Worm (Caenorhabditis elegans): ENCODE results near the gene eak-3.

The eak-3 gene

DNA sequence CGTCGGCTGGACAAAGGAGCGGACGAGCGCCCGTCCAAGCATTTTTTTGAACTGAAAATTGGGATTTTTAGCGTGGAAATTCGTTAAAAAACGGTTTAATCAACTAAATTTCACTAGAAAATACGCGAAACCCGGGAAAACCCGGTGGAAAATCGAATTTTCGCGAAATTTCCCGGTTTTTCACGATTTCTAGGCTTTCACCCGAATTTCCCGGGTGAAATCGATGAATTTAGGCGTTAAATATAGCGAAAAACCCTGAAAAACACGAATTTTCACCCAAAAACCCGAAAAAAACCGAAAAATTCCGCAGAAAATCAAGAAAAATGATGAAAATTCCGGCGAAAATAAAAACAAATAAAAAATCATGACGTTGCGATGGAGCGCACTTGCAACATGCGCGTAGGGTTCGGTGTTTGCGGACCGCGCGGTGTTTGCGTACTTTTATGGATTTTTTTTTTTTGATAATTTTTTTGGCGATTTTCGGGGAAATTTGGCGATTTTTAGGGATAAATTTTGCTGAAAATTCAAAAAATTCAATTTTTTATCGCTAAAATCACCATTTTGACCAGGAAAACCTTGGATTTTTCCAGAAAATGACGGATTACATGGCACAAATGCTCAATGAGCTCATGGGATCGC, 25.7 kb upstream of the eak-3 start, which contains the start of the genes mrpl-45 and Y119D3B.12 (continued):
- peak; percentile 17 for TF ChIP-seq npax-4 (tag; optimal IDR thresholded peaks at IDR 0.05)
- TF ChIP-seq ztf-16 (tag; optimal IDR thresholded peaks at IDR 0.05), result peak; percentile 69
- TF ChIP-seq dve-1 (tag; optimal IDR thresholded peaks at IDR 0.05), result peak; percentile 25
- TF ChIP-seq che-1 (tag; optimal IDR thresholded peaks at IDR 0.05), result peak; percentile 22
- TF ChIP-seq unc-55 (GFP tag; optimal IDR thresholded peaks at IDR 0.05), result no peak
- peak; percentile 23 for TF ChIP-seq ceh-14 (tag; optimal IDR thresholded peaks at IDR 0.05)
- no peak for TF ChIP-seq pha-2 (tag; optimal IDR thresholded peaks at IDR 0.05)
- no peak for TF ChIP-seq syd-9 (tag; optimal IDR thresholded peaks at IDR 0.05)
- TF ChIP-seq ceh-34 (tag; optimal IDR thresholded peaks at IDR 0.05), result peak; percentile 20
- TF ChIP-seq dmd-4 (tag; optimal IDR thresholded peaks at IDR 0.05; ENCODE audit: borderline replicate concordance), result no peak
- TF ChIP-seq pqm-1 (tag; optimal IDR thresholded peaks at IDR 0.05), result no peak
- no peak for TF ChIP-seq tbx-7 (tag; optimal IDR thresholded peaks at IDR 0.05)
- no peak for TF ChIP-seq ahr-1 (tag; optimal IDR thresholded peaks at IDR 0.05)
- no peak for TF ChIP-seq ama-1 (optimal IDR thresholded peaks at IDR 0.05)
- TF ChIP-seq zip-5 (tag; optimal IDR thresholded peaks at IDR 0.05), result no peak
- TF ChIP-seq ceh-22 (tag; optimal IDR thresholded peaks at IDR 0.05), result no peak
- TF ChIP-seq hlh-30 (tag; optimal IDR thresholded peaks at IDR 0.05; ENCODE audit: insufficient read depth), result peak; percentile 24
- no peak for TF ChIP-seq nhr-232 (tag; optimal IDR thresholded peaks at IDR 0.05)
- TF ChIP-seq sox-2 (GFP tag; IDR thresholded peaks at IDR 0.05), result no peak
- peak; percentile 28 for TF ChIP-seq ceh-18 (tag; optimal IDR thresholded peaks at IDR 0.05)
- TF ChIP-seq unc-42 (tag; optimal IDR thresholded peaks at IDR 0.05), result peak; percentile 38
- no peak for TF ChIP-seq pag-3 (tag; optimal IDR thresholded peaks at IDR 0.05; ENCODE audit: borderline replicate concordance)
- no peak for TF ChIP-seq fkh-6 (tag; optimal IDR thresholded peaks at IDR 0.05)
- TF ChIP-seq hlh-13 (GFP tag; optimal IDR thresholded peaks at IDR 0.05), result no peak
- TF ChIP-seq ceh-48 (tag; optimal IDR thresholded peaks at IDR 0.05), result peak; percentile 84
- TF ChIP-seq K02D7.2 (tag; optimal IDR thresholded peaks at IDR 0.05), result no peak
- TF ChIP-seq unc-86 (tag; optimal IDR thresholded peaks at IDR 0.05), result peak; percentile 30
- TF ChIP-seq gmeb-2 (tag; optimal IDR thresholded peaks at IDR 0.05), result no peak
- no peak for TF ChIP-seq Y22D7AL.16 (tag; optimal IDR thresholded peaks at IDR 0.05)
- no peak for TF ChIP-seq ref-2 (tag; optimal IDR thresholded peaks at IDR 0.05)

DNA sequence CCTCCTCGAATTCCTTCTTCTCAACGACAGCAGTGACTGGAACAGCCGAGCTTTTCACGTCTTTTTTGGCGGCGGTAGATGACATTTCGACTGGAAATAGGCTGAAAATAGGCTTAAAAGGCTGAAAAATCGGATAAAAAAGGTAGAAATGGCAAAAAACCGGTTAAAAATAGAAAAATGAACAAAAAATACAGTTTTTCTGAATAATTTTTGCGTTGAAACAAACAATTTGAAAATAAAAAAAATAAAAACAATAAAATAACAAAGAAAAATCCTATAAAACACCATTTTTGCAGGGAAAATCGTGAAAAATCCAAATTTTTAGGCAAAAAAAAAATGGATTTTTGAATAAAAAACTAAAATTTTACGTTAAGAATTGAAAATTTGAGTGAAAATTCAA, 19.8 kb upstream of the eak-3 start, which contains the start of gene dss-1:
Gene dss-1, minus strand, starts transcription at position 101 of the 400 bp plus-strand sequence.
- TF ChIP-seq pqm-1 (tag; optimal IDR thresholded peaks at IDR 0.05) (no peak), hlh-30 (tag; optimal IDR thresholded peaks at IDR 0.05; ENCODE audit: insufficient read depth) (no peak), unc-86 (tag; optimal IDR thresholded peaks at IDR 0.05) (no peak), sox-4 (tag; optimal IDR thresholded peaks at IDR 0.05) (no peak)

DNA sequence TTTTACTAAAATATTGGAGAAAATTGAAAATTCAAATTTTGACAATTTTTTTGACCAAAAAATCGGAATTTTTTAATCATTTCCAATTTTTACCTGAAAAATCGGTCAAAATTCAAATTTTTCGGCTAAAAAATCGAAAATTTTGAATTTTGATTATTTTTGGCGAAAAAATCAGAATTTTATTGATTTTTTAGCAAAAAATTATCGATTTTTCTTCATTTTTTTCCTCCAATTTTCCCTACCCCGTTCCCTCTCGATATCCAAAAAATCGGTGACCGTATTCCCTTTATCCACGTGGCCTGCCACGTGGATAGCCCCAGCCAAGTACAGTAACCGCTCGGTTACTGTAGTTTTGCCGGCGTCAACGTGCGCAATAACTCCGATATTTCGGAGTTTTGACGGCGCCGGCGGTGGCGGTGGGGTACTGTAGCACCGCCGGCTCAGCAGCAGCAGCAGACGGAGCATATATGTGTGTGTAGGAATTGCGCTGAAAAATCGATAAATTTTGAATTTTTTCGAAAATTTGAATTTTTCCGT, 17.0 kb upstream of the eak-3 start, which contains the start of gene Y119D3B.14:
Gene Y119D3B.14, minus strand, starts transcription at position 487 of the 537 bp plus-strand sequence.
- TF ChIP-seq pag-3 (tag; optimal IDR thresholded peaks at IDR 0.05; ENCODE audit: borderline replicate concordance) (no peak), tbx-7 (tag; optimal IDR thresholded peaks at IDR 0.05) (no peak), ceh-24 (tag; optimal IDR thresholded peaks at IDR 0.05) (no peak), fax-1 (tag; optimal IDR thresholded peaks at IDR 0.05) (no peak), ama-1 (optimal IDR thresholded peaks at IDR 0.05) (no peak), rnt-1 (tag; optimal IDR thresholded peaks at IDR 0.05) (no peak), pat-9 (tag; optimal IDR thresholded peaks at IDR 0.05) (no peak), K02D7.2 (tag; optimal IDR thresholded peaks at IDR 0.05) (no peak), ceh-14 (tag; optimal IDR thresholded peaks at IDR 0.05) (no peak), ceh-9 (tag; optimal IDR thresholded peaks at IDR 0.05) (no peak), ceh-31 (tag; optimal IDR thresholded peaks at IDR 0.05) (no peak), ceh-45 (GFP tag; IDR thresholded peaks at IDR 0.05) (no peak), ceh-30 (tag; optimal IDR thresholded peaks at IDR 0.05) (no peak), hlh-6 (tag; optimal IDR thresholded peaks at IDR 0.05) (no peak), K09A11.1 (tag; optimal IDR thresholded peaks at IDR 0.05; ENCODE audit: insufficient read depth) (no peak), pqm-1 (tag; optimal IDR thresholded peaks at IDR 0.05) (no peak)

Measured in whole organism, late embryonic.